Fruit fly (Drosophila melanogaster): ENCODE data around the gene Sec16.

The Sec16 gene

dm6 chrX:12595610-12596336 lies at the start of gene Sec16, which contains the start of gene CG1824 (continued):
- no peak for TF ChIP-seq CG10565 (GFP tag; optimal IDR thresholded peaks at IDR 0.05)
- no peak for TF ChIP-seq sens-2 (GFP tag; IDR thresholded peaks at IDR 0.05)
- no peak for TF ChIP-seq Bteb2 (GFP tag; optimal IDR thresholded peaks at IDR 0.05)
- TF ChIP-seq Dbx (GFP tag; IDR thresholded peaks at IDR 0.05): peak; percentile 33; the same call in 1 of the 3 replicates
- no peak for TF ChIP-seq Dfd (GFP tag; optimal IDR thresholded peaks at IDR 0.05)
- no peak for TF ChIP-seq Deaf1 (tag; optimal IDR thresholded peaks at IDR 0.05)
- no peak for TF ChIP-seq h (optimal IDR thresholded peaks at IDR 0.05)
- peak; percentile 72 for TF ChIP-seq sens (GFP tag)
- TF ChIP-seq stc (GFP tag; IDR thresholded peaks at IDR 0.05): no peak
- no peak for TF ChIP-seq CG31365 (tag; optimal IDR thresholded peaks at IDR 0.05)
- no peak for TF ChIP-seq CG2875 (GFP tag; optimal IDR thresholded peaks at IDR 0.05)
- no peak for TF ChIP-seq CG2116 (GFP tag; optimal IDR thresholded peaks at IDR 0.05)
- no peak for TF ChIP-seq Antp (GFP tag; optimal IDR thresholded peaks at IDR 0.05)
- no peak for TF ChIP-seq ems (GFP tag; optimal IDR thresholded peaks at IDR 0.05)
- peak; percentile 47 for TF ChIP-seq az2 (GFP tag; optimal IDR thresholded peaks at IDR 0.05)
- TF ChIP-seq Hr3 (GFP tag; optimal IDR thresholded peaks at IDR 0.05): peak; percentile 38
- TF ChIP-seq CG8290 (GFP tag; optimal IDR thresholded peaks at IDR 0.05): peak; percentile 2
- TF ChIP-seq CG8290 (tag; optimal IDR thresholded peaks at IDR 0.05): no peak
- no peak for TF ChIP-seq pho (GFP tag; optimal IDR thresholded peaks at IDR 0.05)
- TF ChIP-seq CG12942 (GFP tag; optimal IDR thresholded peaks at IDR 0.05): peak; percentile 34
- TF ChIP-seq pfk (GFP tag; optimal IDR thresholded peaks at IDR 0.05): no peak
- TF ChIP-seq kah (GFP tag; optimal IDR thresholded peaks at IDR 0.05): no peak
- TF ChIP-seq danr (GFP tag; IDR thresholded peaks at IDR 0.05): no peak
- TF ChIP-seq schlank (tag; optimal IDR thresholded peaks at IDR 0.05): no peak
- TF ChIP-seq chn (GFP tag; optimal IDR thresholded peaks at IDR 0.05): no peak
- TF ChIP-seq Mad (GFP tag; optimal IDR thresholded peaks at IDR 0.05): no peak
- TF ChIP-seq bowl (GFP tag; IDR thresholded peaks at IDR 0.05): no peak
- peak; percentile 18 for TF ChIP-seq CG10654 (GFP tag; optimal IDR thresholded peaks at IDR 0.05)
- peak; percentile 7 for TF ChIP-seq CG7786 (GFP tag; optimal IDR thresholded peaks at IDR 0.05)
- no peak for TF ChIP-seq Jarid2 (GFP tag; optimal IDR thresholded peaks at IDR 0.05)
- TF ChIP-seq trh (GFP tag; optimal IDR thresholded peaks at IDR 0.05): no peak
- no peak for TF ChIP-seq sqz (GFP tag; optimal IDR thresholded peaks at IDR 0.05)
- TF ChIP-seq stwl (tag; optimal IDR thresholded peaks at IDR 0.05): no peak
- TF ChIP-seq Awh (GFP tag; IDR thresholded peaks at IDR 0.05): no peak
- TF ChIP-seq mirr (GFP tag; optimal IDR thresholded peaks at IDR 0.05): no peak
- peak; percentile 33 for TF ChIP-seq Chrac-16 (GFP tag; optimal IDR thresholded peaks at IDR 0.05)
- TF ChIP-seq mam (GFP tag; optimal IDR thresholded peaks at IDR 0.05): peak; percentile 24
- TF ChIP-seq ab (GFP tag; optimal IDR thresholded peaks at IDR 0.05): no peak
- TF ChIP-seq HmgD (GFP tag; optimal IDR thresholded peaks at IDR 0.05): no peak

dm6 chrX:12546119-12546518 lies 49.7 kb upstream of the Sec16 start:
- TF ChIP-seq shn (GFP tag; optimal IDR thresholded peaks at IDR 0.05) (peak; percentile 49), crol (GFP tag; IDR thresholded peaks at IDR 0.05) (peak; percentile 34; the same call in 1 of the 2 replicates), gem (tag; optimal IDR thresholded peaks at IDR 0.05) (no peak), Adf1 (GFP tag; IDR thresholded peaks at IDR 0.05) (peak; percentile 50), abd-A (tag; optimal IDR thresholded peaks at IDR 0.05) (peak; percentile 8), sd (tag; optimal IDR thresholded peaks at IDR 0.05) (peak; percentile 35), sens (GFP tag) (no peak), kay (GFP tag; optimal IDR thresholded peaks at IDR 0.05) (peak; percentile 23), Med (GFP tag) (peak; percentile 62), Trl (optimal IDR thresholded peaks at IDR 0.05) (peak; percentile 62 to 77), Trl (GFP tag; optimal IDR thresholded peaks at IDR 0.05) (no peak), CG4360 (GFP tag; IDR thresholded peaks at IDR 0.05) (peak; percentile 39; the same call in 1 of the 2 replicates), ci (GFP tag; IDR thresholded peaks at IDR 0.05) (peak; percentile 31; the same call in 1 of the 3 replicates), CG6175 (GFP tag; IDR thresholded peaks at IDR 0.05) (no peak), CG8359 (GFP tag; optimal IDR thresholded peaks at IDR 0.05; ENCODE audit: borderline replicate concordance) (peak; percentile 33), PHDP (tag; optimal IDR thresholded peaks at IDR 0.05) (no peak), onecut (GFP tag; IDR thresholded peaks at IDR 0.05) (peak; percentile 77)
